Worm (Caenorhabditis elegans) whole organism, late embryonic: ENCODE data around the gene lonp-2.

Source experiments
- C08G9.2 ChIP-seq: sonication (generic microtip); optimal IDR thresholded peaks from 2 replicates; lab custom pipeline; 2016; ENCODE audit warnings: mild to moderate bottlenecking, missing genetic modification characterization, moderate library complexity, missing compliant biosample characterization
- K02D7.2 ChIP-seq: sonication (generic microtip); optimal IDR thresholded peaks from 2 replicates; lab custom pipeline; 2017; ENCODE audit warnings: mild to moderate bottlenecking, missing genetic modification characterization, missing compliant biosample characterization
- ama-1 ChIP-seq: fragments of 150-350 bp; optimal IDR thresholded peaks from 2 replicates; lab custom pipeline; 2014
- ceh-14 ChIP-seq: sonication (generic microtip); optimal IDR thresholded peaks from 2 replicates; lab custom pipeline; 2016; ENCODE audit warnings: missing genotype, missing genetic modification characterization, missing compliant biosample characterization
- fkh-6 ChIP-seq: sonication (generic microtip); optimal IDR thresholded peaks from 2 replicates; lab custom pipeline; 2016; ENCODE audit warnings: missing genetic modification characterization, missing compliant biosample characterization
- odd-2 ChIP-seq: sonication (generic microtip); optimal IDR thresholded peaks from 2 replicates; lab custom pipeline; 2017; ENCODE audit warnings: antibody characterized with exemption, mild to moderate bottlenecking, missing genetic modification characterization, missing compliant biosample characterization
- pqm-1 ChIP-seq: sonication (generic microtip); optimal IDR thresholded peaks from 2 replicates; lab custom pipeline; 2016; ENCODE audit warnings: missing genetic modification characterization, missing compliant biosample characterization
- rnt-1 ChIP-seq: sonication (generic microtip); optimal IDR thresholded peaks from 2 replicates; lab custom pipeline; 2016; ENCODE audit warnings: missing genetic modification characterization, missing compliant biosample characterization
- sdc-2 ChIP-seq: sonication (generic microtip); optimal IDR thresholded peaks from 2 replicates; lab custom pipeline; 2016; ENCODE audit warnings: missing genotype, missing genetic modification characterization, missing compliant biosample characterization
- syd-9 ChIP-seq: sonication (generic microtip); optimal IDR thresholded peaks from 2 replicates; lab custom pipeline; 2016; ENCODE audit warnings: mild to moderate bottlenecking, missing genetic modification characterization, moderate library complexity, missing compliant biosample characterization
- tbx-2 ChIP-seq: sonication (generic microtip); optimal IDR thresholded peaks from 2 replicates; lab custom pipeline; 2016; ENCODE audit warnings: missing genetic modification characterization, missing compliant biosample characterization
- tbx-7 ChIP-seq: sonication (generic microtip); optimal IDR thresholded peaks from 2 replicates; lab custom pipeline; 2016; ENCODE audit warnings: missing genotype, missing genetic modification characterization, missing compliant biosample characterization
- unc-86 ChIP-seq: sonication (generic microtip); optimal IDR thresholded peaks from 2 replicates; lab custom pipeline; 2016; ENCODE audit warnings: missing genetic modification characterization, missing compliant biosample characterization

DNA sequence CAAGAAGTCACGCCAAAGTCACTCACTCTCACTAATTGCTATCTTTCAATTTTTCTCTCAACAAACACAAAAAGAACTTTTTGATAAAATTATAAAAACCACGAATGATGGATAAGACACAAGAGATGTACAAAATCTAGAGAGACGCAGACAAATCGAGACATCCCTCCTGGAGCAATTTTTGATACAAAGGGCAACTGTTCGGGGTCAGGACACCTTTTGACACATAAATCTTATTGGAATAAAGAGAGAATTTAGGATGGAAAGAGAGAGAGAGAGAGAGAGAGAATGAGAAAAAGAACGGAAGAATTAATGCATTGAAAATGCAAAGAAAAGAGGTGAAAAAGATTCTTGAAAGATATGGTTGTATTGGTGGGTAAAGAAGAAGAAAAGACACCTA is 29.5 kb downstream of the lonp-2 start:
- TF ChIP-seq ama-1 (lab: Kevin White, UChicago) (no peak), K02D7.2 (tag; lab: Kevin White, UChicago) (no peak), tbx-2 (tag; lab: Kevin White, UChicago) (no peak), fkh-6 (tag; lab: Kevin White, UChicago) (no peak), sdc-2 (tag; lab: Kevin White, UChicago) (no peak), ceh-14 (tag; lab: Kevin White, UChicago) (no peak), odd-2 (tag; lab: Kevin White, UChicago) (no peak), syd-9 (tag; lab: Kevin White, UChicago) (no peak), C08G9.2 (tag; lab: Kevin White, UChicago) (no peak), rnt-1 (tag; lab: Kevin White, UChicago) (no peak), pqm-1 (tag; lab: Kevin White, UChicago) (no peak), tbx-7 (no peak), unc-86 (no peak)
